Fruit fly (Drosophila melanogaster) whole organism, embryonic: ENCODE data around the gene Hrd3.

ENCODE experiments used
- CG14441 ChIP-seq: fragments of 200-800 bp; sonication (Bioruptor generic); IDR thresholded peaks from 2 replicates; pipeline ENCODE4 v1.3.6; 2022; ENCODE audit warnings: missing biosample characterization, missing genetic modification characterization
- CG14710 ChIP-seq: fragments of 200-800 bp; sonication (Bioruptor generic); optimal IDR thresholded peaks from 3 replicates; lab custom pipeline; 2019; ENCODE audit warnings: missing biosample characterization, mild to moderate bottlenecking, missing genetic modification characterization, moderate library complexity
- CG15696 ChIP-seq: fragments of 200-800 bp; sonication (Bioruptor generic); optimal IDR thresholded peaks from 2 replicates; lab custom pipeline; 2019; ENCODE audit warnings: missing biosample characterization, mild to moderate bottlenecking, missing genetic modification characterization, moderate library complexity
- CG18011 ChIP-seq: fragments of 200-800 bp; sonication (Bioruptor generic); optimal IDR thresholded peaks from 2 replicates; lab custom pipeline; 2017; ENCODE audit warnings: missing biosample characterization, missing genetic modification characterization, mild to moderate bottlenecking, moderate library complexity, missing genotype
- CG18262 ChIP-seq: fragments of 200-800 bp; optimal IDR thresholded peaks from 3 replicates; lab custom pipeline; 2019; ENCODE audit warnings: missing biosample characterization, mild to moderate bottlenecking, missing genetic modification characterization, moderate library complexity
- CG2120 ChIP-seq: fragments of 200-800 bp; sonication (Bioruptor generic); optimal IDR thresholded peaks from 3 replicates; lab custom pipeline; 2016; ENCODE audit warnings: missing biosample characterization, missing genetic modification characterization
- CG2202 ChIP-seq: fragments of 200-800 bp; sonication (Bioruptor generic); optimal IDR thresholded peaks from 2 replicates; lab custom pipeline; 2018; ENCODE audit warnings: missing biosample characterization, mild to moderate bottlenecking, missing genetic modification characterization
- CG2889 ChIP-seq: fragments of 200-800 bp; sonication (Bioruptor generic); IDR thresholded peaks from 3 replicates; pipeline ENCODE4 v1.3.6; 2022; ENCODE audit warnings: missing biosample characterization, missing genetic modification characterization
- CG30403 ChIP-seq: fragments of 200-800 bp; sonication (Bioruptor generic); optimal IDR thresholded peaks from 3 replicates; lab custom pipeline; 2016; ENCODE audit warnings: missing biosample characterization, missing genetic modification characterization
- CG33213 ChIP-seq: fragments of 200-800 bp; sonication (Bioruptor generic); optimal IDR thresholded peaks from 3 replicates; lab custom pipeline; 2016; ENCODE audit warnings: missing biosample characterization, missing genetic modification characterization
- CG4282 ChIP-seq: fragments of 200-800 bp; sonication (Bioruptor generic); optimal IDR thresholded peaks from 2 replicates; lab custom pipeline; 2016; ENCODE audit warnings: missing biosample characterization, missing genetic modification characterization
- CG7372 ChIP-seq: fragments of 200-800 bp; sonication (Bioruptor generic); IDR thresholded peaks from 2 replicates; pipeline ENCODE4 v1.3.6; 2022; ENCODE audit warnings: missing biosample characterization, missing genetic modification characterization
- CG9797 ChIP-seq: fragments of 200-800 bp; sonication (Bioruptor generic); optimal IDR thresholded peaks from 3 replicates; lab custom pipeline; 2018; ENCODE audit warnings: missing biosample characterization, mild to moderate bottlenecking, missing genetic modification characterization
- Dek ChIP-seq: fragments of 200-800 bp; sonication (Bioruptor generic); optimal IDR thresholded peaks from 3 replicates; lab custom pipeline; 2019; ENCODE audit warnings: missing biosample characterization, mild to moderate bottlenecking, missing genetic modification characterization, moderate library complexity
- Doc2 ChIP-seq: fragments of 200-800 bp; sonication (Bioruptor generic); IDR thresholded peaks from 2 replicates; pipeline ENCODE4 v1.3.6; 2022; ENCODE audit warnings: missing biosample characterization, missing genetic modification characterization
- Doc3 ChIP-seq: fragments of 200-800 bp; sonication (Bioruptor generic); IDR thresholded peaks from 3 replicates; pipeline ENCODE4 v1.3.6; 2022; ENCODE audit warnings: missing biosample characterization, missing genetic modification characterization; ENCODE audit not compliant: partially characterized antibody
- E2f1 ChIP-seq: fragments of 200-800 bp; sonication (Bioruptor generic); IDR thresholded peaks from 2 replicates; pipeline ENCODE4 v1.3.6; 2022; ENCODE audit warnings: missing biosample characterization, missing genetic modification characterization
- Ets65A ChIP-seq: fragments of 200-800 bp; sonication (Bioruptor generic); peaks from one replicate; lab custom pipeline; 2016; ENCODE audit warnings: missing biosample characterization, missing genetic modification characterization
- HLH3B ChIP-seq: fragments of 200-800 bp; sonication (Bioruptor generic); IDR thresholded peaks from 2 replicates; pipeline ENCODE4 v1.3.6; 2022; ENCODE audit warnings: missing biosample characterization, missing genetic modification characterization
- HmgD ChIP-seq: fragments of 200-800 bp; sonication (Bioruptor generic); optimal IDR thresholded peaks from 3 replicates; lab custom pipeline; 2016; ENCODE audit warnings: missing biosample characterization, missing genetic modification characterization
- Hr51 ChIP-seq, 2 experiments: fragments of 200-800 bp; sonication (Bioruptor generic); optimal IDR thresholded peaks; 2 replicates in 1 of 2; 3 replicates in 1 of 2; lab custom pipeline; 2016 to 2018; ENCODE audit warnings: missing biosample characterization in 2 of 2, missing genetic modification characterization in 2 of 2, mild to moderate bottlenecking in 1 of 2, moderate library complexity in 1 of 2
- MESR4 ChIP-seq: fragments of 200-800 bp; sonication (Bioruptor generic); optimal IDR thresholded peaks from 2 replicates; lab custom pipeline; 2018; ENCODE audit warnings: missing biosample characterization, mild to moderate bottlenecking, missing genetic modification characterization, moderate library complexity
- NC2α ChIP-seq: fragments of 200-800 bp; sonication (Bioruptor generic); optimal IDR thresholded peaks from 2 replicates; lab custom pipeline; 2016; ENCODE audit warnings: missing biosample characterization, missing genetic modification characterization
- Nf-YB ChIP-seq: fragments of 200-800 bp; sonication (Bioruptor generic); optimal IDR thresholded peaks from 3 replicates; lab custom pipeline; 2019; ENCODE audit warnings: missing biosample characterization, mild to moderate bottlenecking, missing genetic modification characterization, moderate library complexity
- Stat92E ChIP-seq, 3 experiments: fragments of >200 bp in 2 of 3; fragments of 200-800 bp in 1 of 3; sonication (Bioruptor generic) in 1 of 3; optimal IDR thresholded peaks; 2 replicates each; lab custom pipeline; 2017 to 2019; ENCODE audit warnings: missing biosample characterization in 3 of 3, missing genetic modification characterization in 3 of 3, mild to moderate bottlenecking in 1 of 3, moderate library complexity in 1 of 3
- Xbp1 ChIP-seq: fragments of 200-800 bp; sonication (Bioruptor generic); optimal IDR thresholded peaks from 3 replicates; lab custom pipeline; 2016; ENCODE audit warnings: missing biosample characterization, mild to moderate bottlenecking, missing genetic modification characterization
- br ChIP-seq: fragments of >200 bp; optimal IDR thresholded peaks from 2 replicates; lab custom pipeline; 2017
- btn ChIP-seq: fragments of 200-800 bp; sonication (Bioruptor generic); optimal IDR thresholded peaks from 2 replicates; lab custom pipeline; 2016; ENCODE audit warnings: missing biosample characterization, missing genetic modification characterization
- caup ChIP-seq: fragments of 200-800 bp; sonication (Bioruptor generic); optimal IDR thresholded peaks from 3 replicates; lab custom pipeline; 2017; ENCODE audit warnings: missing biosample characterization, mild to moderate bottlenecking, missing genetic modification characterization, moderate library complexity; ENCODE audit not compliant: severe bottlenecking
- croc ChIP-seq: fragments of 200-800 bp; sonication (Bioruptor generic); conservative IDR thresholded peaks from 3 replicates; pipeline ENCODE4 v1.3.6; 2022; ENCODE audit warnings: missing biosample characterization, missing genetic modification characterization
- dmrt99B ChIP-seq: fragments of 200-800 bp; sonication (Bioruptor generic); optimal IDR thresholded peaks from 2 replicates; lab custom pipeline; 2018; ENCODE audit warnings: missing biosample characterization, mild to moderate bottlenecking, missing genetic modification characterization, moderate library complexity
- en ChIP-seq: fragments of 200-800 bp; sonication (Bioruptor generic); optimal IDR thresholded peaks from 2 replicates; lab custom pipeline; 2016; ENCODE audit warnings: missing biosample characterization, missing genetic modification characterization
- fd96Cb ChIP-seq: fragments of 200-800 bp; sonication (Bioruptor generic); optimal IDR thresholded peaks from 2 replicates; lab custom pipeline; 2018; ENCODE audit warnings: missing biosample characterization, mild to moderate bottlenecking, missing genetic modification characterization, moderate library complexity
- ftz-f1 ChIP-seq: fragments of 200-800 bp; sonication (Bioruptor generic); optimal IDR thresholded peaks from 2 replicates; lab custom pipeline; 2016; ENCODE audit warnings: missing biosample characterization, missing genetic modification characterization
- hbn ChIP-seq: fragments of 200-800 bp; sonication (Bioruptor generic); IDR thresholded peaks from 2 replicates; pipeline ENCODE4 v1.3.6; 2022; ENCODE audit warnings: missing biosample characterization, missing genetic modification characterization; ENCODE audit not compliant: partially characterized antibody
- ken ChIP-seq: fragments of 200-800 bp; sonication (Bioruptor generic); IDR thresholded peaks from 3 replicates; pipeline ENCODE4 v1.3.6; 2022; ENCODE audit warnings: missing biosample characterization, missing genetic modification characterization
- kni ChIP-seq: fragments of 200-800 bp; sonication (Bioruptor generic); optimal IDR thresholded peaks from 3 replicates; lab custom pipeline; 2017; ENCODE audit warnings: mild to moderate bottlenecking, missing biosample characterization, missing genetic modification reagents, missing genetic modification characterization
- lbe ChIP-seq: fragments of 200-800 bp; sonication (Bioruptor generic); optimal IDR thresholded peaks from 2 replicates; lab custom pipeline; 2016; ENCODE audit warnings: missing biosample characterization, mild to moderate bottlenecking, missing genetic modification characterization
- nau ChIP-seq: fragments of 200-800 bp; sonication (Bioruptor generic); optimal IDR thresholded peaks from 3 replicates; lab custom pipeline; 2017; ENCODE audit warnings: missing biosample characterization, mild to moderate bottlenecking, missing genetic modification characterization, missing genetic modification reagents
- p53 ChIP-seq: fragments of 200-800 bp; sonication (Bioruptor generic); optimal IDR thresholded peaks from 2 replicates; lab custom pipeline; 2016; ENCODE audit warnings: missing biosample characterization, missing genetic modification characterization
- pnt ChIP-seq: fragments of 200-800 bp; sonication (Bioruptor generic); optimal IDR thresholded peaks from 3 replicates; lab custom pipeline; 2016; ENCODE audit warnings: missing biosample characterization, missing genetic modification characterization
- prd ChIP-seq, 3 experiments: fragments of >200 bp in 2 of 3; fragments of 200-800 bp in 1 of 3; sonication (Bioruptor generic) in 1 of 3; optimal IDR thresholded peaks in 2 of 3; IDR thresholded peaks in 1 of 3; 2 replicates in 2 of 3; 3 replicates in 1 of 3; pipeline versions ENCODE4 v1.3.6 to Lab custom; 2017 to 2022; ENCODE audit warnings: missing biosample characterization in 1 of 3, missing genetic modification characterization in 1 of 3
- pzg ChIP-seq: fragments of 200-800 bp; sonication (Bioruptor generic); optimal IDR thresholded peaks from 3 replicates; lab custom pipeline; 2018; ENCODE audit warnings: missing biosample characterization, mild to moderate bottlenecking, missing genetic modification characterization, moderate library complexity
- sc ChIP-seq, 3 experiments: fragments of >200 bp in 2 of 3; fragments of 200-800 bp in 1 of 3; sonication (Bioruptor generic) in 1 of 3; optimal IDR thresholded peaks; 2 replicates in 2 of 3; 3 replicates in 1 of 3; lab custom pipeline; 2017; ENCODE audit warnings: mild to moderate bottlenecking in 1 of 3, missing biosample characterization in 1 of 3, missing genetic modification characterization in 1 of 3, missing genetic modification reagents in 1 of 3
- schlank ChIP-seq: fragments of 200-800 bp; sonication (Bioruptor generic); optimal IDR thresholded peaks from 2 replicates; lab custom pipeline; 2018; ENCODE audit warnings: missing biosample characterization, mild to moderate bottlenecking, missing genetic modification characterization
- sim ChIP-seq: fragments of 200-800 bp; sonication (Bioruptor generic); IDR thresholded peaks from 2 replicates; pipeline ENCODE4 v1.3.6; 2022; ENCODE audit warnings: missing biosample characterization, missing genetic modification characterization
- sob ChIP-seq: fragments of 200-800 bp; sonication (Bioruptor generic); IDR thresholded peaks from 2 replicates; pipeline ENCODE4 v1.3.6; 2022; ENCODE audit warnings: missing biosample characterization, missing genetic modification characterization
- stwl ChIP-seq: fragments of 200-800 bp; sonication (Bioruptor generic); optimal IDR thresholded peaks from 3 replicates; lab custom pipeline; 2018; ENCODE audit warnings: missing biosample characterization, mild to moderate bottlenecking, missing genetic modification characterization, moderate library complexity
- unc-4 ChIP-seq: fragments of 200-800 bp; sonication (Bioruptor generic); IDR thresholded peaks from 2 replicates; pipeline ENCODE4 v1.3.6; 2022; ENCODE audit warnings: missing biosample characterization, missing genetic modification characterization; ENCODE audit not compliant: partially characterized antibody

The Hrd3 gene

dm6 chr3R:23726740-23727139 is 31.6 kb downstream of the Hrd3 start (continued):
- TF ChIP-seq Doc2 (GFP tag; lab: Robert Waterston, UW) (no peak), br (no peak), Hr51 (GFP tag; optimal IDR thresholded peaks at IDR 0.05; lab: Kevin White, UChicago) (peak; percentile 45 to 86), Xbp1 (GFP tag; lab: Kevin White, UChicago) (peak; percentile 71), stwl (tag; lab: Kevin White, UChicago) (no peak), unc-4 (no peak), CG9797 (GFP tag; lab: Kevin White, UChicago) (no peak), kni (GFP tag; lab: Kevin White, UChicago) (no peak), NC2α (GFP tag; lab: Kevin White, UChicago) (no peak), Stat92E (GFP tag; optimal IDR thresholded peaks at IDR 0.05; lab: Kevin White, UChicago) (no peak), CG4282 (GFP tag; lab: Kevin White, UChicago) (no peak), btn (GFP tag; lab: Kevin White, UChicago) (peak; percentile 1), Doc3 (GFP tag; lab: Robert Waterston, UW) (no peak), E2f1 (GFP tag; lab: Robert Waterston, UW) (peak; percentile 73), CG14441 (GFP tag; lab: Robert Waterston, UW) (peak; percentile 79), hbn (GFP tag; lab: Robert Waterston, UW) (no peak), ken (GFP tag; lab: Robert Waterston, UW) (peak; percentile 64; the same call in 1 of the 3 replicates), ftz-f1 (GFP tag; lab: Kevin White, UChicago) (no peak), CG2120 (peak; percentile 95), HLH3B (peak; percentile 79), pnt (GFP tag; lab: Kevin White, UChicago) (peak; percentile 49), CG7372 (peak; percentile 81), caup (GFP tag; lab: Kevin White, UChicago) (peak; percentile 84), CG18011 (GFP tag; lab: Kevin White, UChicago) (peak; percentile 72), en (GFP tag; lab: Kevin White, UChicago) (peak; percentile 42), croc (GFP tag; lab: Robert Waterston, UW) (peak; percentile 28; the same call in 2 of the 3 replicates), sob (peak; percentile 89), CG33213 (peak; percentile 16), CG2202 (tag; lab: Kevin White, UChicago) (no peak), schlank (tag; lab: Kevin White, UChicago) (peak; percentile 72), sim (GFP tag; lab: Robert Waterston, UW) (no peak), fd96Cb (tag; lab: Kevin White, UChicago) (peak; percentile 49), CG18262 (tag; lab: Kevin White, UChicago) (peak; percentile 65), CG30403 (GFP tag; lab: Kevin White, UChicago) (peak; percentile 86), CG14710 (tag; lab: Kevin White, UChicago) (peak; percentile 35), p53 (GFP tag; lab: Kevin White, UChicago) (no peak), sc (optimal IDR thresholded peaks at IDR 0.05; lab: Kevin White, UChicago) (no peak), sc (GFP tag; optimal IDR thresholded peaks at IDR 0.05; lab: Kevin White, UChicago) (no peak), CG2889 (GFP tag; lab: Robert Waterston, UW) (peak; percentile 78; the same call in 1 of the 3 replicates), MESR4 (no peak), dmrt99B (peak; percentile 84), prd (optimal IDR thresholded peaks at IDR 0.05; lab: Kevin White, UChicago) (no peak), prd (GFP tag; IDR thresholded peaks at IDR 0.05; lab: Robert Waterston, UW) (peak; percentile 78), Nf-YB (GFP tag; lab: Kevin White, UChicago) (peak; percentile 64), Ets65A (GFP tag; lab: Kevin White, UChicago) (peak; percentile 76), lbe (GFP tag; lab: Kevin White, UChicago) (peak; percentile 52), HmgD (no peak), nau (GFP tag; lab: Kevin White, UChicago) (peak; percentile 60), CG15696 (tag; lab: Kevin White, UChicago) (peak; percentile 28), pzg (GFP tag; lab: Kevin White, UChicago) (no peak), Dek (tag; lab: Kevin White, UChicago) (peak; percentile 71)
